Fruit fly (Drosophila melanogaster) whole organism, prepupa: ENCODE measurements around the gene CG15547.

Source experiments
- Blimp-1 ChIP-seq: fragments of 200-800 bp; sonication (Bioruptor generic); optimal IDR thresholded peaks from 3 replicates; lab custom pipeline; 2017; ENCODE audit warnings: missing biosample characterization, missing genetic modification characterization, mild to moderate bottlenecking, moderate library complexity, missing genetic modification reagents
- CG10669 ChIP-seq: fragments of 200-800 bp; sonication (Bioruptor generic); optimal IDR thresholded peaks from 3 replicates; lab custom pipeline; 2018; ENCODE audit warnings: missing biosample characterization, mild to moderate bottlenecking, missing genetic modification characterization, moderate library complexity
- CG11762 ChIP-seq: fragments of 200-800 bp; sonication (Bioruptor generic); optimal IDR thresholded peaks from 3 replicates; lab custom pipeline; 2016; ENCODE audit warnings: missing biosample characterization, missing genetic modification characterization; ENCODE audit not compliant: insufficient read depth
- CG11902 ChIP-seq: fragments of 200-800 bp; sonication (Bioruptor generic); optimal IDR thresholded peaks from 3 replicates; lab custom pipeline; 2016; ENCODE audit warnings: missing biosample characterization, missing genetic modification characterization
- CG15336 ChIP-seq: fragments of 200-800 bp; sonication (Bioruptor generic); IDR thresholded peaks from 2 replicates; pipeline ENCODE4 v1.3.6; 2022; ENCODE audit warnings: missing biosample characterization, missing genetic modification characterization
- CG1621 ChIP-seq: fragments of 200-800 bp; sonication (Bioruptor generic); optimal IDR thresholded peaks from 3 replicates; lab custom pipeline; 2018; ENCODE audit warnings: missing biosample characterization, mild to moderate bottlenecking, missing genetic modification characterization
- CG16779 ChIP-seq: fragments of 200-800 bp; sonication (Bioruptor generic); optimal IDR thresholded peaks from 3 replicates; lab custom pipeline; 2017; ENCODE audit warnings: missing biosample characterization, mild to moderate bottlenecking, missing genetic modification characterization
- CG3032 ChIP-seq: fragments of 200-800 bp; optimal IDR thresholded peaks from 2 replicates; lab custom pipeline; 2019; ENCODE audit warnings: missing biosample characterization, mild to moderate bottlenecking, missing genetic modification characterization, moderate library complexity
- CG31627 ChIP-seq: fragments of 200-800 bp; sonication (Bioruptor generic); optimal IDR thresholded peaks from 3 replicates; lab custom pipeline; 2016; ENCODE audit warnings: missing biosample characterization, missing genetic modification characterization
- CG32006 ChIP-seq: fragments of 200-800 bp; sonication (Bioruptor generic); optimal IDR thresholded peaks from 3 replicates; lab custom pipeline; 2017; ENCODE audit warnings: missing biosample characterization, mild to moderate bottlenecking, missing genetic modification characterization
- CG34406 ChIP-seq: fragments of 200-800 bp; sonication (Bioruptor generic); optimal IDR thresholded peaks from 3 replicates; lab custom pipeline; 2016; ENCODE audit warnings: missing biosample characterization, missing genetic modification characterization
- CG3919 ChIP-seq: fragments of 200-800 bp; sonication (Bioruptor generic); optimal IDR thresholded peaks from 3 replicates; lab custom pipeline; 2016; ENCODE audit warnings: missing biosample characterization, missing genetic modification characterization
- CG4318 ChIP-seq: fragments of 200-800 bp; sonication (Bioruptor generic); optimal IDR thresholded peaks from 3 replicates; lab custom pipeline; 2017; ENCODE audit warnings: missing biosample characterization, mild to moderate bottlenecking, missing genetic modification characterization
- CG6163 ChIP-seq: fragments of 200-800 bp; sonication (Bioruptor generic); IDR thresholded peaks from 3 replicates; pipeline ENCODE4 v1.3.6; 2022; ENCODE audit warnings: missing biosample characterization, missing genetic modification characterization
- CG6276 ChIP-seq: fragments of 200-800 bp; sonication (Bioruptor generic); optimal IDR thresholded peaks from 2 replicates; lab custom pipeline; 2017; ENCODE audit warnings: missing biosample characterization, mild to moderate bottlenecking, missing genetic modification characterization
- CG6792 ChIP-seq: fragments of 200-800 bp; sonication (Bioruptor generic); optimal IDR thresholded peaks from 3 replicates; lab custom pipeline; 2016; ENCODE audit warnings: missing biosample characterization, missing genetic modification characterization
- CG6854 ChIP-seq: fragments of 200-800 bp; sonication (Bioruptor generic); optimal IDR thresholded peaks from 2 replicates; lab custom pipeline; 2017; ENCODE audit warnings: missing biosample characterization, mild to moderate bottlenecking, missing genetic modification characterization
- CG8119 ChIP-seq: fragments of 200-800 bp; sonication (Bioruptor generic); IDR thresholded peaks from 3 replicates; pipeline ENCODE4 v1.3.6; 2022; ENCODE audit warnings: missing biosample characterization, missing genetic modification characterization
- CG8319 ChIP-seq: fragments of 200-800 bp; sonication (Bioruptor generic); optimal IDR thresholded peaks from 3 replicates; lab custom pipeline; 2016; ENCODE audit warnings: missing biosample characterization, missing genetic modification characterization
- CG8632 ChIP-seq: fragments of 200-800 bp; sonication (Bioruptor generic); optimal IDR thresholded peaks from 3 replicates; lab custom pipeline; 2016; ENCODE audit warnings: missing biosample characterization, missing genetic modification characterization
- CG9139 ChIP-seq: fragments of 200-800 bp; sonication (Bioruptor generic); optimal IDR thresholded peaks from 3 replicates; lab custom pipeline; 2017; ENCODE audit warnings: missing biosample characterization, mild to moderate bottlenecking, missing genetic modification characterization
- Eip75B ChIP-seq: fragments of 200-800 bp; sonication (Bioruptor generic); optimal IDR thresholded peaks from 3 replicates; lab custom pipeline; 2016; ENCODE audit warnings: missing biosample characterization, missing genetic modification characterization
- Eip78C ChIP-seq: fragments of 200-800 bp; sonication (Bioruptor generic); peaks from one replicate; lab custom pipeline; 2016; ENCODE audit warnings: missing biosample characterization, missing genetic modification characterization
- Eip93F ChIP-seq: fragments of 200-800 bp; sonication (Bioruptor generic); optimal IDR thresholded peaks from 2 replicates; lab custom pipeline; 2016; ENCODE audit warnings: missing biosample characterization, mild to moderate bottlenecking, missing genetic modification characterization
- Gug ChIP-seq: fragments of 200-800 bp; sonication (Bioruptor generic); IDR thresholded peaks from 2 replicates; pipeline ENCODE4 v1.3.6; 2022; ENCODE audit warnings: missing biosample characterization, missing genetic modification characterization
- Hr39 ChIP-seq: fragments of 200-800 bp; sonication (Bioruptor generic); optimal IDR thresholded peaks from 2 replicates; lab custom pipeline; 2016; ENCODE audit warnings: missing biosample characterization, missing genetic modification characterization
- Hr4 ChIP-seq: fragments of 200-800 bp; sonication (Bioruptor generic); optimal IDR thresholded peaks from 3 replicates; lab custom pipeline; 2016; ENCODE audit warnings: missing biosample characterization, missing genetic modification characterization
- Lpt ChIP-seq: fragments of 200-800 bp; sonication (Bioruptor generic); optimal IDR thresholded peaks from 3 replicates; lab custom pipeline; 2016; ENCODE audit warnings: missing biosample characterization, missing genetic modification characterization
- Met ChIP-seq: fragments of 200-800 bp; sonication (Bioruptor generic); optimal IDR thresholded peaks from 3 replicates; lab custom pipeline; 2016; ENCODE audit warnings: missing biosample characterization, missing genetic modification characterization
- OdsH ChIP-seq: fragments of 200-800 bp; sonication (Bioruptor generic); optimal IDR thresholded peaks from 3 replicates; lab custom pipeline; 2016; ENCODE audit warnings: missing biosample characterization, missing genetic modification characterization
- Sox102F ChIP-seq: fragments of 200-800 bp; sonication (Bioruptor generic); optimal IDR thresholded peaks from 2 replicates; lab custom pipeline; 2016; ENCODE audit warnings: missing biosample characterization, mild to moderate bottlenecking, missing genetic modification characterization
- Sox14 ChIP-seq: fragments of 200-800 bp; sonication (Bioruptor generic); optimal IDR thresholded peaks from 3 replicates; lab custom pipeline; 2016; ENCODE audit warnings: missing biosample characterization, missing genetic modification characterization
- Sox15 ChIP-seq: fragments of 200-800 bp; sonication (Bioruptor generic); optimal IDR thresholded peaks from 3 replicates; lab custom pipeline; 2016; ENCODE audit warnings: missing biosample characterization, missing genetic modification characterization
- achi ChIP-seq: fragments of 200-800 bp; sonication (Bioruptor generic); optimal IDR thresholded peaks from 3 replicates; lab custom pipeline; 2016; ENCODE audit warnings: missing biosample characterization, missing genetic modification characterization
- acj6 ChIP-seq: fragments of 200-800 bp; sonication (Bioruptor generic); optimal IDR thresholded peaks from 3 replicates; lab custom pipeline; 2016; ENCODE audit warnings: missing biosample characterization, missing genetic modification characterization
- cyc ChIP-seq: fragments of 200-800 bp; sonication (Bioruptor generic); optimal IDR thresholded peaks from 3 replicates; lab custom pipeline; 2016; ENCODE audit warnings: missing biosample characterization, missing genetic modification characterization
- dac ChIP-seq: fragments of 200-800 bp; sonication (Bioruptor generic); optimal IDR thresholded peaks from 2 replicates; lab custom pipeline; 2017; ENCODE audit warnings: missing biosample characterization, mild to moderate bottlenecking, missing genetic modification characterization
- dsx ChIP-seq: fragments of 200-800 bp; optimal IDR thresholded peaks from 3 replicates; lab custom pipeline; 2019; ENCODE audit warnings: missing biosample characterization, mild to moderate bottlenecking, missing genetic modification characterization, moderate library complexity; ENCODE audit not compliant: poor library complexity, severe bottlenecking
- eg ChIP-seq: fragments of 200-800 bp; sonication (Bioruptor generic); IDR thresholded peaks from 3 replicates; pipeline ENCODE4 v1.3.6; 2022; ENCODE audit warnings: missing biosample characterization, missing genetic modification characterization
- fd85E ChIP-seq: fragments of 200-800 bp; sonication (Bioruptor generic); optimal IDR thresholded peaks from 3 replicates; lab custom pipeline; 2016; ENCODE audit warnings: missing biosample characterization, missing genetic modification characterization
- fkh ChIP-seq: fragments of 200-800 bp; sonication (Bioruptor generic); optimal IDR thresholded peaks from 3 replicates; lab custom pipeline; 2017; ENCODE audit warnings: missing biosample characterization, mild to moderate bottlenecking, missing genetic modification characterization, moderate library complexity
- lz ChIP-seq: fragments of 200-800 bp; sonication (Bioruptor generic); optimal IDR thresholded peaks from 3 replicates; lab custom pipeline; 2016; ENCODE audit warnings: missing biosample characterization, missing genetic modification characterization
- net ChIP-seq: fragments of 200-800 bp; sonication (Bioruptor generic); optimal IDR thresholded peaks from 3 replicates; lab custom pipeline; 2016; ENCODE audit warnings: missing biosample characterization, missing genetic modification characterization
- pdm3 ChIP-seq: fragments of 200-800 bp; sonication (Bioruptor generic); optimal IDR thresholded peaks from 3 replicates; lab custom pipeline; 2016; ENCODE audit warnings: missing biosample characterization, missing genetic modification characterization
- salr ChIP-seq, 2 experiments: fragments of 200-800 bp; sonication (Bioruptor generic); optimal IDR thresholded peaks; 3 replicates each; lab custom pipeline; 2016 to 2018; ENCODE audit warnings: missing biosample characterization in 2 of 2, missing genetic modification characterization in 2 of 2, mild to moderate bottlenecking in 1 of 2
- spab ChIP-seq: fragments of 200-800 bp; sonication (Bioruptor generic); optimal IDR thresholded peaks from 2 replicates; lab custom pipeline; 2017; ENCODE audit warnings: missing biosample characterization, mild to moderate bottlenecking, missing genetic modification characterization, missing genetic modification reagents
- ss ChIP-seq, 2 experiments: fragments of 200-800 bp; sonication (Bioruptor generic); optimal IDR thresholded peaks; 2 replicates in 1 of 2; 3 replicates in 1 of 2; lab custom pipeline; 2017 to 2018; ENCODE audit warnings: mild to moderate bottlenecking in 2 of 2, missing biosample characterization in 2 of 2, missing genetic modification characterization in 2 of 2, moderate library complexity in 1 of 2
- svp ChIP-seq: fragments of 200-800 bp; sonication (Bioruptor generic); peaks from one replicate; lab custom pipeline; 2016; ENCODE audit warnings: missing biosample characterization, missing genetic modification characterization
- topi ChIP-seq: fragments of 200-800 bp; sonication (Bioruptor generic); optimal IDR thresholded peaks from 3 replicates; lab custom pipeline; 2016; ENCODE audit warnings: missing biosample characterization, missing genetic modification characterization
- vri ChIP-seq: fragments of 200-800 bp; sonication (Bioruptor generic); optimal IDR thresholded peaks from 3 replicates; lab custom pipeline; 2016; ENCODE audit warnings: missing biosample characterization, mild to moderate bottlenecking, missing genetic modification characterization

The CG15547 gene

dm6 chr3R:30887711-30888549, 4.6 kb upstream of the CG15547 start:
- TF ChIP-seq CG3919 (GFP tag; lab: Kevin White, UChicago) = peak; percentile 86
- TF ChIP-seq net = peak; percentile 73
- TF ChIP-seq CG6163 = peak; percentile 90
- TF ChIP-seq CG8632 (GFP tag; lab: Kevin White, UChicago) = peak; percentile 74
- peak; percentile 55 for TF ChIP-seq Blimp-1 (GFP tag; lab: Kevin White, UChicago)
- peak; percentile 68 for TF ChIP-seq CG1621 (tag; lab: Kevin White, UChicago)
- peak; percentile 93 for TF ChIP-seq Hr39 (GFP tag; lab: Kevin White, UChicago)
- peak; percentile 91 for TF ChIP-seq Sox14 (GFP tag; lab: Kevin White, UChicago)
- peak; percentile 51; the same call in 1 of the 2 replicates for TF ChIP-seq CG15336 (GFP tag; lab: Robert Waterston, UW)
- peak; percentile 93 for TF ChIP-seq Eip78C (GFP tag; lab: Kevin White, UChicago)
- peak; percentile 38 for TF ChIP-seq Eip93F
- TF ChIP-seq Gug = peak; percentile 77
- peak in 1 of 2 experiments; percentile 71 for TF ChIP-seq ss (GFP tag; optimal IDR thresholded peaks at IDR 0.05; lab: Kevin White, UChicago)
- TF ChIP-seq acj6 = peak; percentile 89
- peak; percentile 85 for TF ChIP-seq CG11902 (GFP tag; lab: Kevin White, UChicago)
- peak; percentile 85 for TF ChIP-seq Hr4
- TF ChIP-seq CG11762 (GFP tag; lab: Kevin White, UChicago) = peak; percentile 67
- peak; percentile 33 to 73 for TF ChIP-seq salr (GFP tag; optimal IDR thresholded peaks at IDR 0.05; lab: Kevin White, UChicago)
- peak; percentile 93 for TF ChIP-seq CG31627
- TF ChIP-seq CG10669 = peak; percentile 77
- TF ChIP-seq topi (GFP tag; lab: Kevin White, UChicago) = peak; percentile 86
- peak; percentile 81 for TF ChIP-seq Sox15 (GFP tag; lab: Kevin White, UChicago)
- TF ChIP-seq Eip75B (GFP tag; lab: Kevin White, UChicago) = peak; percentile 79
- TF ChIP-seq fd85E (GFP tag; lab: Kevin White, UChicago) = no peak
- TF ChIP-seq svp (GFP tag; lab: Kevin White, UChicago) = peak; percentile 94
- TF ChIP-seq lz (GFP tag; lab: Kevin White, UChicago) = peak; percentile 89
- peak; percentile 23 for TF ChIP-seq CG9139 (GFP tag; lab: Kevin White, UChicago)
- peak; percentile 85 for TF ChIP-seq OdsH (GFP tag; lab: Kevin White, UChicago)
- TF ChIP-seq dac (GFP tag; lab: Kevin White, UChicago) = peak; percentile 48
- peak; percentile 60 for TF ChIP-seq CG4318 (GFP tag; lab: Kevin White, UChicago)
- TF ChIP-seq CG32006 (GFP tag; lab: Kevin White, UChicago) = peak; percentile 82
- peak; percentile 57 for TF ChIP-seq CG16779 (tag; lab: Kevin White, UChicago)
- TF ChIP-seq CG8319 (GFP tag; lab: Kevin White, UChicago) = peak; percentile 71
- peak; percentile 75 for TF ChIP-seq vri (GFP tag; lab: Kevin White, UChicago)
- peak; percentile 17 for TF ChIP-seq CG6854
- TF ChIP-seq fkh = no peak
- peak; percentile 91 for TF ChIP-seq cyc (GFP tag; lab: Kevin White, UChicago)
- TF ChIP-seq Lpt (GFP tag; lab: Kevin White, UChicago) = peak; percentile 68
- TF ChIP-seq eg = peak; percentile 88
- peak; percentile 71 for TF ChIP-seq CG8119 (GFP tag; lab: Robert Waterston, UW)
- TF ChIP-seq CG6276 (GFP tag; lab: Kevin White, UChicago) = peak; percentile 69
- TF ChIP-seq achi (GFP tag; lab: Kevin White, UChicago) = peak; percentile 83
- peak; percentile 73 for TF ChIP-seq CG3032 (tag; lab: Kevin White, UChicago)
- TF ChIP-seq pdm3 (GFP tag; lab: Kevin White, UChicago) = peak; percentile 84
- peak; percentile 53 for TF ChIP-seq dsx (GFP tag; lab: Kevin White, UChicago)
- peak; percentile 83 for TF ChIP-seq CG6792
- peak; percentile 89 for TF ChIP-seq Sox102F (GFP tag; lab: Kevin White, UChicago)
- TF ChIP-seq CG34406 (GFP tag; lab: Kevin White, UChicago) = peak; percentile 77
- TF ChIP-seq spab (GFP tag; lab: Kevin White, UChicago) = peak; percentile 57
- peak; percentile 91 for TF ChIP-seq Met
